Worm (Caenorhabditis elegans) whole organism, young adult: ENCODE data around the gene smap-1.

Experiments
- B0019.2 ChIP-seq: fragments of 200-800 bp; sonication (Bioruptor generic); conservative IDR thresholded peaks from 2 replicates; pipeline ENCODE4 v1.3.6; 2022; ENCODE audit warnings: missing genetic modification reagents, missing genetic modification characterization, missing compliant biosample characterization
- B0035.1 ChIP-seq: sonication (generic microtip); optimal IDR thresholded peaks from 2 replicates; lab custom pipeline; 2016; ENCODE audit warnings: missing genetic modification characterization, mild to moderate bottlenecking, missing compliant biosample characterization, missing genotype, missing genetic modification reagents
- B0336.3 ChIP-seq: fragments of 200-800 bp; sonication (Bioruptor generic); IDR thresholded peaks from 2 replicates; pipeline ENCODE4 v1.3.6; 2022; ENCODE audit warnings: missing genetic modification characterization, missing compliant biosample characterization
- F55B11.4 ChIP-seq: sonication (generic microtip); optimal IDR thresholded peaks from 2 replicates; lab custom pipeline; 2016; ENCODE audit warnings: missing compliant biosample characterization, missing genetic modification characterization, borderline replicate concordance; ENCODE audit not compliant: insufficient read depth
- Y53F4B.3 ChIP-seq: fragments of 200-800 bp; sonication (Bioruptor generic); IDR thresholded peaks from 2 replicates; pipeline ENCODE4 v1.3.6; 2022; ENCODE audit warnings: missing genetic modification reagents, missing genetic modification characterization, missing compliant biosample characterization
- akir-1 ChIP-seq: fragments of 200-800 bp; sonication (Bioruptor generic); optimal IDR thresholded peaks from 2 replicates; lab custom pipeline; 2018; ENCODE audit warnings: mild to moderate bottlenecking, missing genetic modification characterization, moderate library complexity, missing compliant biosample characterization
- aptf-2 ChIP-seq: fragments of 200-800 bp; sonication (Bioruptor generic); conservative IDR thresholded peaks from 2 replicates; pipeline ENCODE4 v1.3.6; 2022; ENCODE audit warnings: missing genetic modification reagents, missing genetic modification characterization, missing compliant biosample characterization
- ceh-91 ChIP-seq: fragments of 200-800 bp; sonication (Bioruptor generic); IDR thresholded peaks from 2 replicates; pipeline ENCODE4 v1.3.6; 2022; ENCODE audit warnings: missing genetic modification reagents, missing genetic modification characterization, missing compliant biosample characterization
- die-1 ChIP-seq: sonication (generic microtip); optimal IDR thresholded peaks from 2 replicates; lab custom pipeline; 2016; ENCODE audit warnings: missing genotype, mild to moderate bottlenecking, missing genetic modification characterization, missing compliant biosample characterization
- dox-1 ChIP-seq: fragments of 200-800 bp; sonication (Bioruptor generic); IDR thresholded peaks from 2 replicates; pipeline ENCODE4 v1.3.6; 2022; ENCODE audit warnings: missing genetic modification reagents, missing genetic modification characterization, missing compliant biosample characterization
- dpff-1 ChIP-seq: sonication (generic microtip); optimal IDR thresholded peaks from 2 replicates; lab custom pipeline; 2017; ENCODE audit warnings: mild to moderate bottlenecking, missing genetic modification characterization, missing compliant biosample characterization
- dpl-1 ChIP-seq: fragments of 150-350 bp; optimal IDR thresholded peaks from 2 replicates; lab custom pipeline; 2014; ENCODE audit warnings: missing biosample characterization, missing genetic modification reagents, missing genetic modification characterization
- hmg-1.2 ChIP-seq: fragments of 200-800 bp; sonication (Bioruptor generic); IDR thresholded peaks from 2 replicates; pipeline ENCODE4 v1.3.6; 2022; ENCODE audit warnings: missing genetic modification reagents, missing genetic modification characterization, missing compliant biosample characterization
- hmg-20 ChIP-seq: fragments of 200-800 bp; sonication (Bioruptor generic); IDR thresholded peaks from 2 replicates; pipeline ENCODE4 v1.3.6; 2022; ENCODE audit warnings: missing genetic modification reagents, missing genetic modification characterization, missing compliant biosample characterization
- hrde-1 ChIP-seq: sonication (generic microtip); optimal IDR thresholded peaks from 2 replicates; lab custom pipeline; 2016; ENCODE audit warnings: missing genetic modification characterization, mild to moderate bottlenecking, missing compliant biosample characterization, moderate library complexity, missing genotype, missing genetic modification reagents, borderline replicate concordance
- let-526 ChIP-seq: fragments of 200-800 bp; sonication (Bioruptor generic); IDR thresholded peaks from 2 replicates; pipeline ENCODE4 v1.3.6; 2022; ENCODE audit warnings: missing genetic modification reagents, missing genetic modification characterization, missing compliant biosample characterization
- let-607 ChIP-seq, 2 experiments: fragments of 200-800 bp in 1 of 2; sonication (Bioruptor generic) in 1 of 2; sonication (generic microtip) in 1 of 2; optimal IDR thresholded peaks; 2 replicates each; lab custom pipeline; 2016 to 2018; ENCODE audit warnings: mild to moderate bottlenecking in 2 of 2, missing compliant biosample characterization in 2 of 2, missing genetic modification characterization in 2 of 2, moderate library complexity in 2 of 2, missing genotype in 1 of 2
- lin-26 ChIP-seq: fragments of 200-800 bp; sonication (Bioruptor generic); IDR thresholded peaks from 2 replicates; pipeline ENCODE4 v1.3.6; 2022; ENCODE audit warnings: missing genetic modification reagents, missing genetic modification characterization, missing compliant biosample characterization
- lin-35 ChIP-seq, 3 experiments: fragments of 150-350 bp in 2 of 3; sonication (generic microtip) in 1 of 3; optimal IDR thresholded peaks; 2 replicates each; lab custom pipeline; 2014 to 2018; ENCODE audit warnings: missing biosample characterization in 3 of 3, missing genetic modification characterization in 3 of 3, missing genetic modification reagents in 3 of 3
- lin-40 ChIP-seq: sonication (generic microtip); optimal IDR thresholded peaks from 2 replicates; lab custom pipeline; 2016; ENCODE audit warnings: missing genetic modification characterization, mild to moderate bottlenecking, missing compliant biosample characterization, missing genotype, missing genetic modification reagents
- mel-28 ChIP-seq: sonication (generic microtip); optimal IDR thresholded peaks from 2 replicates; lab custom pipeline; 2016; ENCODE audit warnings: borderline replicate concordance, mild to moderate bottlenecking, missing genetic modification characterization, missing compliant biosample characterization
- nfya-2 ChIP-seq: fragments of 200-800 bp; sonication (Bioruptor generic); IDR thresholded peaks from 2 replicates; pipeline ENCODE4 v1.3.6; 2022; ENCODE audit warnings: missing genetic modification reagents, missing genetic modification characterization, missing compliant biosample characterization
- nfyb-1 ChIP-seq: fragments of 200-800 bp; sonication (Bioruptor generic); IDR thresholded peaks from 2 replicates; pipeline ENCODE4 v1.3.6; 2022; ENCODE audit warnings: missing genetic modification reagents, missing genetic modification characterization, missing compliant biosample characterization
- nhr-27 ChIP-seq: fragments of 200-800 bp; sonication (Bioruptor generic); optimal IDR thresholded peaks from 2 replicates; lab custom pipeline; 2018; ENCODE audit warnings: mild to moderate bottlenecking, missing genetic modification characterization, moderate library complexity, missing compliant biosample characterization
- nhr-80 ChIP-seq: sonication (generic microtip); optimal IDR thresholded peaks from 2 replicates; lab custom pipeline; 2016; ENCODE audit warnings: missing genetic modification characterization, missing compliant biosample characterization
- nhr-90 ChIP-seq: sonication (generic microtip); optimal IDR thresholded peaks from 2 replicates; lab custom pipeline; 2016; ENCODE audit warnings: missing genotype, mild to moderate bottlenecking, missing genetic modification characterization, missing compliant biosample characterization
- pbrm-1 ChIP-seq: fragments of 200-800 bp; sonication (Bioruptor generic); IDR thresholded peaks from 2 replicates; pipeline ENCODE4 v1.3.6; 2022; ENCODE audit warnings: missing genetic modification reagents, missing genetic modification characterization, missing compliant biosample characterization
- snpc-3.4 ChIP-seq: sonication (generic microtip); optimal IDR thresholded peaks from 2 replicates; lab custom pipeline; 2017; ENCODE audit warnings: missing genetic modification characterization, mild to moderate bottlenecking, missing compliant biosample characterization, antibody characterized with exemption, moderate library complexity, missing genotype, missing genetic modification reagents
- snpc-4 ChIP-seq, 5 experiments: fragments of 150-350 bp in 1 of 5; sonication (generic microtip) in 4 of 5; optimal IDR thresholded peaks; 2 replicates each; lab custom pipeline; 2014 to 2018; ENCODE audit warnings: missing genetic modification characterization in 5 of 5, missing biosample characterization in 3 of 5, antibody characterized with exemption in 2 of 5, mild to moderate bottlenecking in 2 of 5, missing compliant biosample characterization in 2 of 5, missing genotype in 2 of 5, moderate library complexity in 2 of 5, missing genetic modification reagents in 1 of 5
- tbp1 ChIP-seq: fragments of 200-800 bp; sonication (Bioruptor generic); optimal IDR thresholded peaks from 2 replicates; lab custom pipeline; 2018; ENCODE audit warnings: mild to moderate bottlenecking, missing genetic modification characterization, missing compliant biosample characterization
- unc-62 ChIP-seq: fragments of 150-350 bp; optimal IDR thresholded peaks from 2 replicates; lab custom pipeline; 2014; ENCODE audit warnings: missing biosample characterization, missing genetic modification reagents, missing genetic modification characterization
- zfh-2 ChIP-seq: fragments of 200-800 bp; sonication (Bioruptor generic); conservative IDR thresholded peaks from 2 replicates; pipeline ENCODE4 v1.3.6; 2022; ENCODE audit warnings: missing genetic modification reagents, missing genetic modification characterization, missing compliant biosample characterization
- ztf-22 ChIP-seq: fragments of 200-800 bp; sonication (Bioruptor generic); optimal IDR thresholded peaks from 2 replicates; lab custom pipeline; 2018; ENCODE audit warnings: mild to moderate bottlenecking, missing genetic modification characterization, moderate library complexity, missing compliant biosample characterization

Gene smap-1

ce11 chrIII:10704499-10704898 is 35.1 kb downstream of the smap-1 start:
- TF ChIP-seq ceh-91 (GFP tag; lab: Robert Waterston, UW) (no peak), Y53F4B.3 (GFP tag; lab: Robert Waterston, UW) (no peak), nfyb-1 (GFP tag; lab: Robert Waterston, UW) (no peak), nhr-90 (tag; lab: Kevin White, UChicago) (no peak), dpl-1 (GFP tag; lab: Kevin White, UChicago) (no peak), dox-1 (GFP tag; lab: Robert Waterston, UW) (no peak), snpc-4 (GFP tag; optimal IDR thresholded peaks at IDR 0.05; lab: Kevin White, UChicago) (no peak), snpc-4 (tag; optimal IDR thresholded peaks at IDR 0.05; lab: Kevin White, UChicago) (no peak)
- TF ChIP-seq, all 124 proteins: peak for 0

DNA sequence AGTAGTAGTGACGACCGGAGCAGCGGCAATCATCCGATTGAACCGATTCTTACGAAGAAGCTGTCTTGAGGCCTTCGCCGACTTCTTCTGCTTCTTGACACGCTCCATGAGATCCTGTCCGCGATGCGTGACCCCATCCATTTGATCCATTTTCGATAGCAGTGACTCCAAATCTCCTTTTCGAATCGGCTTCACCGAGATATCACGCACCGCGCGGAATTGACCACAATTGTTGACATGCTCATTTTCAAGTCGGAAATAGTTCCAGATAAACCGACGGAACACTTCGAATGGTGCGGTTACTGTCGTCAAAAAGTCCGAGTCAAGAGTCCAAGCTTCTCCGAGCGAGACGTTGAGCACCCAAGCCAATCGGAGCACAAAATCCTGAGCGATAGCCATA is 35.8 kb downstream of the smap-1 start:
- TF ChIP-seq lin-40 (no peak), F55B11.4 (tag; lab: Kevin White, UChicago) (no peak), B0019.2 (no peak), dpl-1 (GFP tag; lab: Kevin White, UChicago) (no peak), tbp1 (GFP tag; lab: Kevin White, UChicago) (no peak), lin-35 (GFP tag; optimal IDR thresholded peaks at IDR 0.05; lab: Kevin White, UChicago) (no peak), dox-1 (GFP tag; lab: Robert Waterston, UW) (no peak), unc-62 (GFP tag; lab: Kevin White, UChicago) (no peak), let-607 (tag; optimal IDR thresholded peaks at IDR 0.05; lab: Kevin White, UChicago) (no peak), let-526 (GFP tag; lab: Robert Waterston, UW) (no peak), lin-26 (GFP tag; lab: Robert Waterston, UW) (no peak), hmg-20 (GFP tag; lab: Robert Waterston, UW) (no peak), pbrm-1 (GFP tag; lab: Robert Waterston, UW) (no peak), mel-28 (tag; lab: Kevin White, UChicago) (no peak)
- TF ChIP-seq, all 124 proteins: peak for 0

DNA sequence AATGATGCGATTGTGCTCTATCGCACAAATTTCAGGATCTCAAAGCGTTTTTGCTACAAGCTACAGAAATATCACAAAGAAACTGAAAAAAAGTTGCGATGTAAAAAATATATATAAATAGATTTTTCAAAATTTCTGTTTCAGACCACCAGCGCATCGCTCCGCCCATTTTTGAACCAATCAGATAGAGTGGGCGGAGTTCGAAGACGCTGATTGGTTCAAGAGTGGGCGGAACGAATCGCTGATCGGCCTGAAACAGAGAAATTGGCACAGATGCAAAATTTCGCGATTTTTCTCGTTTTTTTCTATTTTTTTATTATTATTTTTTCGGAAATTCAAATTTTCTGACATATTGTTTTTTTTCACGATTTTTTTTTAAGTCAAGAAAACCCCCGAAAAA is 36.8 kb downstream of the smap-1 start:
- TF ChIP-seq let-526 (GFP tag; lab: Robert Waterston, UW) (no peak), nhr-80 (tag; lab: Kevin White, UChicago) (no peak), aptf-2 (GFP tag; lab: Robert Waterston, UW) (no peak), mel-28 (tag; lab: Kevin White, UChicago) (no peak), zfh-2 (no peak), nfya-2 (GFP tag; lab: Robert Waterston, UW) (no peak), die-1 (tag; lab: Kevin White, UChicago) (no peak), hmg-1.2 (GFP tag; lab: Robert Waterston, UW) (no peak), hrde-1 (tag; lab: Kevin White, UChicago) (no peak), B0019.2 (no peak), nhr-27 (no peak), B0035.1 (tag; lab: Kevin White, UChicago) (no peak), snpc-3.4 (tag; lab: Kevin White, UChicago) (no peak), nfyb-1 (GFP tag; lab: Robert Waterston, UW) (no peak), B0336.3 (no peak), akir-1 (GFP tag; lab: Kevin White, UChicago) (no peak), ztf-22 (no peak), dpff-1 (tag; lab: Kevin White, UChicago) (no peak)
